Worm (Caenorhabditis elegans) whole organism, L1 larva: Measurements from ENCODE around the gene cox-17.

ENCODE experiments used
- C04F5.9 ChIP-seq: sonication (generic microtip); optimal IDR thresholded peaks from 2 replicates; lab custom pipeline; 2016; ENCODE audit warnings: missing genetic modification characterization, missing compliant biosample characterization
- C16A3.4 ChIP-seq: fragments of 150-350 bp; optimal IDR thresholded peaks from 2 replicates; lab custom pipeline; 2014; ENCODE audit warnings: missing biosample characterization, missing genetic modification characterization
- F16B12.6 ChIP-seq: fragments of 150-350 bp; optimal IDR thresholded peaks from 2 replicates; lab custom pipeline; 2014; ENCODE audit warnings: missing biosample characterization, missing genetic modification characterization
- Y116A8C.19 ChIP-seq: sonication (generic microtip); optimal IDR thresholded peaks from 2 replicates; lab custom pipeline; 2016; ENCODE audit warnings: missing compliant biosample characterization, missing genetic modification characterization, borderline replicate concordance
- aha-1 ChIP-seq: fragments of 150-350 bp; optimal IDR thresholded peaks from 2 replicates; lab custom pipeline; 2014; ENCODE audit warnings: missing biosample characterization, missing genetic modification characterization
- alr-1 ChIP-seq: fragments of 200-800 bp; sonication (Bioruptor generic); optimal IDR thresholded peaks from 2 replicates; lab custom pipeline; 2018; ENCODE audit warnings: borderline replicate concordance, mild to moderate bottlenecking, missing genetic modification characterization, missing compliant biosample characterization
- aly-2 ChIP-seq: fragments of 150-350 bp; optimal IDR thresholded peaks from 2 replicates; lab custom pipeline; 2014; ENCODE audit warnings: missing biosample characterization, missing genetic modification characterization
- blmp-1 ChIP-seq: fragments of 150-350 bp; optimal IDR thresholded peaks from 2 replicates; lab custom pipeline; 2014; ENCODE audit warnings: missing biosample characterization, missing genetic modification characterization
- ceh-82 ChIP-seq, 3 experiments: fragments of 150-350 bp in 1 of 3; sonication (generic microtip) in 2 of 3; optimal IDR thresholded peaks; 2 replicates each; lab custom pipeline; 2014 to 2017; ENCODE audit warnings: missing biosample characterization in 3 of 3, missing genetic modification characterization in 3 of 3
- ceh-88 ChIP-seq: fragments of 200-800 bp; sonication (Bioruptor generic); IDR thresholded peaks from 2 replicates; pipeline ENCODE4 v1.3.6; 2022; ENCODE audit warnings: missing genetic modification characterization, missing compliant biosample characterization
- ces-1 ChIP-seq: fragments of 150-350 bp; optimal IDR thresholded peaks from 2 replicates; lab custom pipeline; 2014; ENCODE audit warnings: missing biosample characterization, missing genetic modification reagents, missing genetic modification characterization
- dpl-1 ChIP-seq, 3 experiments: fragments of 150-350 bp in 2 of 3; sonication (generic microtip) in 1 of 3; optimal IDR thresholded peaks; 2 replicates each; lab custom pipeline; 2014 to 2017; ENCODE audit warnings: missing biosample characterization in 3 of 3, missing genetic modification characterization in 3 of 3, missing genetic modification reagents in 3 of 3
- dsc-1 ChIP-seq: sonication (generic microtip); optimal IDR thresholded peaks from 2 replicates; lab custom pipeline; 2016; ENCODE audit warnings: mild to moderate bottlenecking, missing genetic modification characterization, missing compliant biosample characterization
- efl-1 ChIP-seq, 4 experiments: fragments of 150-350 bp; optimal IDR thresholded peaks in 3 of 4; peaks in 1 of 4; 1 replicate in 1 of 4; 2 replicates in 3 of 4; lab custom pipeline; 2014; ENCODE audit warnings: missing biosample characterization in 2 of 4, missing genetic modification characterization in 2 of 4, missing genetic modification reagents in 2 of 4
- elt-2 ChIP-seq: sonication (generic microtip); optimal IDR thresholded peaks from 2 replicates; lab custom pipeline; 2016; ENCODE audit warnings: missing genetic modification characterization, mild to moderate bottlenecking, inconsistent platforms, missing compliant biosample characterization, missing genetic modification reagents
- ets-5 ChIP-seq: fragments of 200-800 bp; sonication (Bioruptor generic); IDR thresholded peaks from 2 replicates; pipeline ENCODE4 v1.3.6; 2022; ENCODE audit warnings: missing genetic modification characterization, missing compliant biosample characterization
- fkh-10 ChIP-seq: sonication (generic microtip); optimal IDR thresholded peaks from 2 replicates; lab custom pipeline; 2017; ENCODE audit warnings: missing biosample characterization, missing genetic modification reagents, missing genetic modification characterization
- fkh-4 ChIP-seq: sonication (generic microtip); optimal IDR thresholded peaks from 2 replicates; lab custom pipeline; 2016; ENCODE audit warnings: missing compliant biosample characterization, missing genetic modification characterization, borderline replicate concordance
- fkh-8 ChIP-seq: sonication (generic microtip); optimal IDR thresholded peaks from 2 replicates; lab custom pipeline; 2016; ENCODE audit warnings: mild to moderate bottlenecking, missing genetic modification characterization, missing compliant biosample characterization
- fos-1 ChIP-seq: fragments of 150-350 bp; optimal IDR thresholded peaks from 2 replicates; lab custom pipeline; 2014; ENCODE audit warnings: missing biosample characterization, missing genetic modification characterization
- grh-1 ChIP-seq: fragments of 200-800 bp; sonication (Bioruptor generic); IDR thresholded peaks from 2 replicates; pipeline ENCODE4 v1.3.6; 2022; ENCODE audit warnings: missing genetic modification reagents, missing genetic modification characterization, missing compliant biosample characterization
- hlh-17 ChIP-seq: fragments of 200-800 bp; sonication (Bioruptor generic); optimal IDR thresholded peaks from 2 replicates; lab custom pipeline; 2018; ENCODE audit warnings: missing genetic modification characterization, mild to moderate bottlenecking, missing compliant biosample characterization, moderate library complexity, borderline replicate concordance
- hpl-2 ChIP-seq: fragments of 150-350 bp; optimal IDR thresholded peaks from 2 replicates; lab custom pipeline; 2014; ENCODE audit warnings: missing biosample characterization, missing genetic modification reagents, missing genetic modification characterization
- irx-1 ChIP-seq: sonication (generic microtip); optimal IDR thresholded peaks from 2 replicates; lab custom pipeline; 2016; ENCODE audit warnings: missing genetic modification characterization, missing compliant biosample characterization
- isw-1 ChIP-seq: fragments of 200-800 bp; sonication (Bioruptor generic); IDR thresholded peaks from 2 replicates; pipeline ENCODE4 v1.3.6; 2022; ENCODE audit warnings: missing genetic modification characterization, missing compliant biosample characterization
- jun-1 ChIP-seq: fragments of 150-350 bp; optimal IDR thresholded peaks from 2 replicates; lab custom pipeline; 2014; ENCODE audit warnings: missing biosample characterization, missing genetic modification reagents, missing genetic modification characterization
- lin-14 ChIP-seq: fragments of 200-800 bp; sonication (Bioruptor generic); optimal IDR thresholded peaks from 2 replicates; lab custom pipeline; 2018; ENCODE audit warnings: mild to moderate bottlenecking, missing genetic modification characterization, moderate library complexity, missing compliant biosample characterization
- lin-15B ChIP-seq: fragments of 150-350 bp; sonication (generic microtip); optimal IDR thresholded peaks from 3 replicates; lab custom pipeline; 2014; ENCODE audit warnings: missing biosample characterization, missing genetic modification characterization
- lin-35 ChIP-seq, 2 experiments: fragments of 150-350 bp; optimal IDR thresholded peaks; 2 replicates each; lab custom pipeline; 2014; ENCODE audit warnings: missing biosample characterization in 2 of 2, missing genetic modification characterization in 2 of 2, missing genetic modification reagents in 2 of 2
- lin-39 ChIP-seq: fragments of 150-350 bp; optimal IDR thresholded peaks from 2 replicates; lab custom pipeline; 2014; ENCODE audit warnings: missing biosample characterization, missing genetic modification reagents, missing genetic modification characterization
- lsy-2 ChIP-seq, 2 experiments: fragments of 150-350 bp; optimal IDR thresholded peaks; 2 replicates each; lab custom pipeline; 2014; ENCODE audit warnings: missing biosample characterization in 2 of 2, missing genetic modification characterization in 2 of 2
- mab-9 ChIP-seq: fragments of 200-800 bp; sonication (Bioruptor generic); IDR thresholded peaks from 2 replicates; pipeline ENCODE4 v1.3.6; 2022; ENCODE audit warnings: missing genetic modification reagents, missing genetic modification characterization, missing compliant biosample characterization
- mef-2 ChIP-seq: fragments of 150-350 bp; optimal IDR thresholded peaks from 2 replicates; lab custom pipeline; 2014; ENCODE audit warnings: missing biosample characterization, missing genetic modification characterization
- mep-1 ChIP-seq: fragments of 150-350 bp; optimal IDR thresholded peaks from 2 replicates; lab custom pipeline; 2014; ENCODE audit warnings: missing biosample characterization, missing genetic modification characterization
- nhr-12 ChIP-seq: sonication (generic microtip); optimal IDR thresholded peaks from 2 replicates; lab custom pipeline; 2017; ENCODE audit warnings: missing biosample characterization, missing genetic modification characterization
- nhr-19 ChIP-seq: fragments of 200-800 bp; sonication (Bioruptor generic); conservative IDR thresholded peaks from 2 replicates; pipeline ENCODE4 v1.3.6; 2022; ENCODE audit warnings: missing genetic modification characterization, missing compliant biosample characterization
- nhr-76 ChIP-seq: sonication (generic microtip); optimal IDR thresholded peaks from 2 replicates; lab custom pipeline; 2017; ENCODE audit warnings: missing biosample characterization, missing genetic modification characterization
- nhr-77 ChIP-seq: fragments of 150-350 bp; optimal IDR thresholded peaks from 2 replicates; lab custom pipeline; 2014; ENCODE audit warnings: missing biosample characterization, missing genetic modification characterization
- nhr-84 ChIP-seq: sonication (generic microtip); optimal IDR thresholded peaks from 2 replicates; lab custom pipeline; 2017; ENCODE audit warnings: missing biosample characterization, missing genetic modification characterization
- nhr-85 ChIP-seq: sonication (generic microtip); peaks from one replicate; lab custom pipeline; 2016; ENCODE audit warnings: missing genetic modification characterization, inconsistent platforms, missing compliant biosample characterization
- pax-3 ChIP-seq: fragments of 200-800 bp; sonication (Bioruptor generic); optimal IDR thresholded peaks from 2 replicates; lab custom pipeline; 2018; ENCODE audit warnings: mild to moderate bottlenecking, missing genetic modification characterization, moderate library complexity, missing compliant biosample characterization
- rnt-1 ChIP-seq: sonication (generic microtip); optimal IDR thresholded peaks from 2 replicates; lab custom pipeline; 2016; ENCODE audit warnings: mild to moderate bottlenecking, missing genetic modification characterization, moderate library complexity, missing compliant biosample characterization
- skn-1 ChIP-seq: fragments of 150-350 bp; optimal IDR thresholded peaks from 2 replicates; lab custom pipeline; 2014; ENCODE audit warnings: missing biosample characterization, missing genetic modification characterization
- snpc-4 ChIP-seq: fragments of 150-350 bp; optimal IDR thresholded peaks from 2 replicates; lab custom pipeline; 2014; ENCODE audit warnings: missing biosample characterization, missing genetic modification characterization
- snu-23 ChIP-seq: sonication (generic microtip); optimal IDR thresholded peaks from 2 replicates; lab custom pipeline; 2016; ENCODE audit warnings: missing genetic modification characterization, missing compliant biosample characterization
- sox-4 ChIP-seq: sonication (generic microtip); optimal IDR thresholded peaks from 2 replicates; lab custom pipeline; 2016; ENCODE audit warnings: missing genetic modification characterization, missing compliant biosample characterization
- sup-37 ChIP-seq: fragments of 200-800 bp; sonication (Bioruptor generic); optimal IDR thresholded peaks from 2 replicates; lab custom pipeline; 2018; ENCODE audit warnings: mild to moderate bottlenecking, missing genetic modification characterization, missing compliant biosample characterization
- tbx-2 ChIP-seq: sonication (generic microtip); optimal IDR thresholded peaks from 2 replicates; lab custom pipeline; 2016; ENCODE audit warnings: missing genetic modification characterization, missing compliant biosample characterization
- unc-130 ChIP-seq: fragments of 150-350 bp; optimal IDR thresholded peaks from 2 replicates; lab custom pipeline; 2017; ENCODE audit warnings: missing biosample characterization, missing genetic modification characterization, inconsistent platforms
- unc-86 ChIP-seq: sonication (generic microtip); optimal IDR thresholded peaks from 2 replicates; lab custom pipeline; 2016; ENCODE audit warnings: missing genetic modification characterization, missing compliant biosample characterization
- xbp-1 ChIP-seq: sonication (generic microtip); optimal IDR thresholded peaks from 2 replicates; lab custom pipeline; 2016; ENCODE audit warnings: missing genetic modification characterization, missing compliant biosample characterization
- ztf-11 ChIP-seq, 2 experiments: sonication (generic microtip); optimal IDR thresholded peaks; 2 replicates each; lab custom pipeline; 2016 to 2017; ENCODE audit warnings: missing genetic modification characterization in 2 of 2, missing biosample characterization in 1 of 2, missing compliant biosample characterization in 1 of 2
- ztf-4 ChIP-seq: fragments of 150-350 bp; optimal IDR thresholded peaks from 2 replicates; lab custom pipeline; 2014; ENCODE audit warnings: missing biosample characterization, missing genetic modification characterization

Gene cox-17

DNA sequence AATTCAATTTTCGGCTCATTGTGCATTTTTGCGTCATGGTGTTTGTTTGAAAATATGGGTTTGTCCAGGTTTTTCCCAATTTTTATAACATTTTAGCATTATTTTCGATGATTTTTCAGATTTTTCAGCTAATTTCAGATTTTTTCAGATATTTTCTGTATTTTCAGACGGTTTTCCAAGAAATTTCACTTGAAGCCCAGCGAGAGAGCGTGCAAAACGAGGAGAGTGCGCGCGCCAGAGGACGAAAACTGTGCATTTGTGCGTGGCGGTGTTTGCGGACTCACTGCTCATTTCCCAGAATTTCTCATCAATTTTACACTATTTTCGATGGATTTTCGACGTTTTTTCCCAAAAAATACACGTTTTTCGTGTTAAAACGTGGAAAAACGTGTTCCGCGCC lies 44.3 kb downstream of the cox-17 start:
- TF ChIP-seq alr-1 (tag; lab: Kevin White, UChicago) (no peak), ceh-88 (GFP tag; lab: Robert Waterston, UW) (peak; percentile 82), pax-3 (tag; lab: Kevin White, UChicago) (peak; percentile 45), C04F5.9 (no peak), rnt-1 (no peak), lin-15B (tag; lab: Kevin White, UChicago) (peak; percentile 51), snpc-4 (tag; lab: Kevin White, UChicago) (peak; percentile 1), lsy-2 (tag; optimal IDR thresholded peaks at IDR 0.05; lab: Kevin White, UChicago) (peak; percentile 63 to 75), nhr-84 (tag; lab: Kevin White, UChicago) (no peak), nhr-76 (no peak), C16A3.4 (tag; lab: Kevin White, UChicago) (peak; percentile 17), lin-14 (GFP tag; lab: Kevin White, UChicago) (no peak), Y116A8C.19 (tag; lab: Kevin White, UChicago) (no peak), mef-2 (tag; lab: Kevin White, UChicago) (no peak), unc-86 (tag; lab: Kevin White, UChicago) (peak; percentile 79), lin-35 (GFP tag; optimal IDR thresholded peaks at IDR 0.05; lab: Kevin White, UChicago) (peak; percentile 65 to 68), unc-130 (peak; percentile 13), mep-1 (peak; percentile 81), ceh-82 (tag; optimal IDR thresholded peaks at IDR 0.05; lab: Kevin White, UChicago) (peak; percentile 44 to 55 (median 47)), jun-1 (tag; lab: Kevin White, UChicago) (peak; percentile 51), ces-1 (GFP tag; lab: Kevin White, UChicago) (no peak), hlh-17 (GFP tag; lab: Kevin White, UChicago) (no peak), mab-9 (GFP tag; lab: Robert Waterston, UW) (peak; percentile 38; the same call in 1 of the 2 replicates), fkh-8 (tag; lab: Kevin White, UChicago) (peak; percentile 81), sox-4 (tag; lab: Kevin White, UChicago) (peak; percentile 54), blmp-1 (tag; lab: Kevin White, UChicago) (no peak), ets-5 (GFP tag; lab: Robert Waterston, UW) (0 out of 2 replicates have a peak, but pooled peaks have one; percentile 51), ztf-11 (tag; optimal IDR thresholded peaks at IDR 0.05; lab: Kevin White, UChicago) (peak in 1 of 2 experiments; percentile 28), lin-39 (tag; lab: Kevin White, UChicago) (peak; percentile 59), dpl-1 (GFP tag; optimal IDR thresholded peaks at IDR 0.05; lab: Kevin White, UChicago) (peak; percentile 54 to 74 (median 70)), fkh-10 (no peak), aha-1 (no peak), isw-1 (peak; percentile 70), skn-1 (tag; lab: Kevin White, UChicago) (no peak), dsc-1 (tag; lab: Kevin White, UChicago) (no peak), nhr-85 (tag; lab: Kevin White, UChicago) (peak; percentile 83), snu-23 (GFP tag; lab: Kevin White, UChicago) (no peak), fkh-4 (tag; lab: Kevin White, UChicago) (peak; percentile 52), hpl-2 (GFP tag; lab: Kevin White, UChicago) (peak; percentile 0), aly-2 (peak; percentile 60), ztf-4 (tag; lab: Kevin White, UChicago) (peak; percentile 50), tbx-2 (tag; lab: Kevin White, UChicago) (peak; percentile 80), nhr-19 (peak; percentile 69), xbp-1 (tag; lab: Kevin White, UChicago) (peak; percentile 73), F16B12.6 (tag; lab: Kevin White, UChicago) (peak; percentile 94), efl-1 (optimal IDR thresholded peaks at IDR 0.05; lab: Kevin White, UChicago) (peak; percentile 63 to 73), efl-1 (GFP tag; optimal IDR thresholded peaks at IDR 0.05 in 1 of 2; lab: Kevin White, UChicago) (peak; percentile 70 to 97), sup-37 (GFP tag; lab: Kevin White, UChicago) (peak; percentile 55), grh-1 (GFP tag; lab: Robert Waterston, UW) (peak; percentile 58), fos-1 (no peak), nhr-77 (tag; lab: Kevin White, UChicago) (peak; percentile 30), irx-1 (tag; lab: Kevin White, UChicago) (peak; percentile 86), elt-2 (tag; lab: Kevin White, UChicago) (no peak), nhr-12 (tag; lab: Kevin White, UChicago) (no peak)
